Fruit fly (Drosophila melanogaster) whole organism, embryonic: ENCODE data around the gene CG43796.

Experiments
- Abd-B ChIP-seq: fragments of 200-800 bp; sonication (Bioruptor generic); optimal IDR thresholded peaks from 2 replicates; lab custom pipeline; 2018; ENCODE audit warnings: missing biosample characterization, mild to moderate bottlenecking, missing genetic modification characterization, moderate library complexity
- Ada2b ChIP-seq: fragments of 200-800 bp; sonication (Bioruptor generic); IDR thresholded peaks from 2 replicates; pipeline ENCODE4 v1.3.6; 2022; ENCODE audit warnings: missing biosample characterization, missing genetic modification characterization
- Antp ChIP-seq: fragments of 200-800 bp; sonication (Bioruptor generic); optimal IDR thresholded peaks from 3 replicates; lab custom pipeline; 2016; ENCODE audit warnings: missing biosample characterization, missing genetic modification characterization
- Awh ChIP-seq: fragments of 200-800 bp; sonication (Bioruptor generic); IDR thresholded peaks from 2 replicates; pipeline ENCODE4, ENCODE4 v1.3.6; 2022; ENCODE audit warnings: missing biosample characterization, missing genetic modification characterization
- CG11695 ChIP-seq: fragments of 200-800 bp; sonication (Bioruptor generic); IDR thresholded peaks from 3 replicates; pipeline ENCODE4 v1.3.6; 2022; ENCODE audit warnings: missing biosample characterization, missing genetic modification characterization
- CG12155 ChIP-seq: fragments of 200-800 bp; sonication (Bioruptor generic); optimal IDR thresholded peaks from 3 replicates; lab custom pipeline; 2016; ENCODE audit warnings: missing biosample characterization, missing genetic modification characterization
- CG12219 ChIP-seq: fragments of 200-800 bp; sonication (Bioruptor generic); optimal IDR thresholded peaks from 3 replicates; lab custom pipeline; 2018; ENCODE audit warnings: missing biosample characterization, mild to moderate bottlenecking, missing genetic modification characterization
- CG13894 ChIP-seq: fragments of 200-800 bp; sonication (Bioruptor generic); optimal IDR thresholded peaks from 3 replicates; lab custom pipeline; 2018; ENCODE audit warnings: missing biosample characterization, mild to moderate bottlenecking, missing genetic modification characterization, moderate library complexity
- CG14014 ChIP-seq: fragments of 200-800 bp; sonication (Bioruptor generic); IDR thresholded peaks from 2 replicates; pipeline ENCODE4 v1.3.6; 2022; ENCODE audit warnings: missing biosample characterization, missing genetic modification characterization
- CG15601 ChIP-seq: fragments of 200-800 bp; sonication (Bioruptor generic); optimal IDR thresholded peaks from 3 replicates; lab custom pipeline; 2019; ENCODE audit warnings: missing biosample characterization, mild to moderate bottlenecking, missing genetic modification characterization, moderate library complexity
- CG16813 ChIP-seq: fragments of 200-800 bp; sonication (Bioruptor generic); IDR thresholded peaks from 3 replicates; pipeline ENCODE4 v1.3.6; 2022; ENCODE audit warnings: missing biosample characterization, missing genetic modification characterization; ENCODE audit not compliant: partially characterized antibody
- CG1832 ChIP-seq: fragments of 200-800 bp; sonication (Bioruptor generic); optimal IDR thresholded peaks from 2 replicates; lab custom pipeline; 2017; ENCODE audit warnings: missing biosample characterization, mild to moderate bottlenecking, missing genetic modification characterization, inconsistent platforms
- CG18764 ChIP-seq: fragments of 200-800 bp; sonication (Bioruptor generic); optimal IDR thresholded peaks from 3 replicates; lab custom pipeline; 2016; ENCODE audit warnings: missing biosample characterization, missing genetic modification characterization
- CG2199 ChIP-seq: fragments of 200-800 bp; sonication (Bioruptor generic); IDR thresholded peaks from 3 replicates; pipeline ENCODE4 v1.3.6; 2022; ENCODE audit warnings: missing biosample characterization, missing genetic modification characterization
- CG3065 ChIP-seq: fragments of 200-800 bp; sonication (Bioruptor generic); optimal IDR thresholded peaks from 2 replicates; lab custom pipeline; 2016; ENCODE audit warnings: missing biosample characterization, missing genetic modification characterization
- CG32767 ChIP-seq: fragments of 200-800 bp; sonication (Bioruptor generic); IDR thresholded peaks from 2 replicates; pipeline ENCODE4 v1.3.6; 2022; ENCODE audit warnings: missing biosample characterization, missing genetic modification characterization
- CG33213 ChIP-seq: fragments of 200-800 bp; sonication (Bioruptor generic); optimal IDR thresholded peaks from 3 replicates; lab custom pipeline; 2016; ENCODE audit warnings: missing biosample characterization, missing genetic modification characterization
- CG4360 ChIP-seq: fragments of 200-800 bp; sonication (Bioruptor generic); IDR thresholded peaks from 2 replicates; pipeline ENCODE4 v1.3.6; 2022; ENCODE audit warnings: missing biosample characterization, missing genetic modification characterization
- CG7357 ChIP-seq: fragments of 200-800 bp; sonication (Bioruptor generic); IDR thresholded peaks from 3 replicates; pipeline ENCODE4 v1.3.6; 2022; ENCODE audit warnings: missing biosample characterization, missing genetic modification characterization
- CG7372 ChIP-seq: fragments of 200-800 bp; sonication (Bioruptor generic); IDR thresholded peaks from 2 replicates; pipeline ENCODE4 v1.3.6; 2022; ENCODE audit warnings: missing biosample characterization, missing genetic modification characterization
- CG7745 ChIP-seq: fragments of 200-800 bp; sonication (Bioruptor generic); optimal IDR thresholded peaks from 2 replicates; lab custom pipeline; 2018; ENCODE audit warnings: missing biosample characterization, mild to moderate bottlenecking, missing genetic modification characterization, moderate library complexity
- CG8359 ChIP-seq: fragments of 200-800 bp; sonication (Bioruptor generic); optimal IDR thresholded peaks from 2 replicates; lab custom pipeline; 2017; ENCODE audit warnings: missing biosample characterization, mild to moderate bottlenecking, missing genetic modification characterization, borderline replicate concordance
- Doc2 ChIP-seq: fragments of 200-800 bp; sonication (Bioruptor generic); IDR thresholded peaks from 2 replicates; pipeline ENCODE4 v1.3.6; 2022; ENCODE audit warnings: missing biosample characterization, missing genetic modification characterization
- GATAe ChIP-seq: fragments of 200-800 bp; sonication (Bioruptor generic); conservative IDR thresholded peaks from 2 replicates; pipeline ENCODE4 v1.3.6; 2022; ENCODE audit warnings: missing biosample characterization, missing genetic modification characterization
- Kr ChIP-seq: fragments of 200-800 bp; sonication (Bioruptor generic); optimal IDR thresholded peaks from 2 replicates; lab custom pipeline; 2017; ENCODE audit warnings: missing biosample characterization, mild to moderate bottlenecking, missing genetic modification characterization
- MBD-R2 ChIP-seq: fragments of 200-800 bp; sonication (Bioruptor generic); IDR thresholded peaks from 2 replicates; pipeline ENCODE4 v1.3.6; 2022; ENCODE audit warnings: missing biosample characterization, missing genetic modification characterization
- Myb ChIP-seq: fragments of 200-800 bp; sonication (Bioruptor generic); optimal IDR thresholded peaks from 2 replicates; lab custom pipeline; 2016; ENCODE audit warnings: missing biosample characterization, missing genetic modification characterization
- Nf-YC ChIP-seq: fragments of 200-800 bp; optimal IDR thresholded peaks from 3 replicates; lab custom pipeline; 2019; ENCODE audit warnings: missing biosample characterization, mild to moderate bottlenecking, missing genetic modification characterization, moderate library complexity
- TFAM ChIP-seq: fragments of 200-800 bp; sonication (Bioruptor generic); optimal IDR thresholded peaks from 2 replicates; lab custom pipeline; 2017; ENCODE audit warnings: missing biosample characterization, missing genetic modification characterization, inconsistent platforms
- bowl ChIP-seq: fragments of 200-800 bp; sonication (Bioruptor generic); IDR thresholded peaks from 2 replicates; pipeline ENCODE4 v1.3.6; 2022; ENCODE audit warnings: missing biosample characterization, missing genetic modification characterization
- cad ChIP-seq: fragments of >200 bp; optimal IDR thresholded peaks from 2 replicates; lab custom pipeline; 2017; ENCODE audit warnings: missing biosample characterization, missing genetic modification characterization
- chn ChIP-seq: fragments of 200-800 bp; sonication (Bioruptor generic); optimal IDR thresholded peaks from 2 replicates; lab custom pipeline; 2016; ENCODE audit warnings: missing biosample characterization, missing genetic modification characterization
- crc ChIP-seq: fragments of 200-800 bp; sonication (Bioruptor generic); optimal IDR thresholded peaks from 2 replicates; lab custom pipeline; 2016; ENCODE audit warnings: missing biosample characterization, missing genetic modification characterization
- croc ChIP-seq: fragments of 200-800 bp; sonication (Bioruptor generic); conservative IDR thresholded peaks from 3 replicates; pipeline ENCODE4 v1.3.6; 2022; ENCODE audit warnings: missing biosample characterization, missing genetic modification characterization
- fd64A ChIP-seq: fragments of 200-800 bp; sonication (Bioruptor generic); optimal IDR thresholded peaks from 3 replicates; lab custom pipeline; 2018; ENCODE audit warnings: missing biosample characterization, mild to moderate bottlenecking, missing genetic modification characterization
- fru ChIP-seq: fragments of >200 bp; optimal IDR thresholded peaks from 2 replicates; lab custom pipeline; 2017
- gsb-n ChIP-seq: fragments of 200-800 bp; sonication (Bioruptor generic); optimal IDR thresholded peaks from 3 replicates; lab custom pipeline; 2018; ENCODE audit warnings: missing biosample characterization, mild to moderate bottlenecking, missing genetic modification characterization
- gt ChIP-seq: fragments of 200-800 bp; sonication (Bioruptor generic); IDR thresholded peaks from 2 replicates; pipeline ENCODE4 v1.3.6; 2022; ENCODE audit warnings: missing biosample characterization, missing genetic modification characterization
- ind ChIP-seq: fragments of 200-800 bp; sonication (Bioruptor generic); optimal IDR thresholded peaks from 3 replicates; lab custom pipeline; 2016; ENCODE audit warnings: missing biosample characterization, missing genetic modification characterization
- jumu ChIP-seq: fragments of 200-800 bp; sonication (Bioruptor generic); optimal IDR thresholded peaks from 3 replicates; lab custom pipeline; 2016; ENCODE audit warnings: missing biosample characterization, missing genetic modification characterization
- kay ChIP-seq: fragments of 200-800 bp; sonication (Bioruptor generic); optimal IDR thresholded peaks from 2 replicates; lab custom pipeline; 2016; ENCODE audit warnings: missing biosample characterization, missing genetic modification characterization
- nom ChIP-seq: fragments of 200-800 bp; sonication (Bioruptor generic); optimal IDR thresholded peaks from 2 replicates; lab custom pipeline; 2017; ENCODE audit warnings: missing biosample characterization, missing genetic modification characterization, mild to moderate bottlenecking, moderate library complexity, missing genetic modification reagents
- odd ChIP-seq: fragments of 200-800 bp; sonication (Bioruptor generic); optimal IDR thresholded peaks from 2 replicates; lab custom pipeline; 2017; ENCODE audit warnings: missing biosample characterization, mild to moderate bottlenecking, missing genetic modification characterization
- phol ChIP-seq: fragments of 200-800 bp; sonication (Bioruptor generic); optimal IDR thresholded peaks from 3 replicates; lab custom pipeline; 2018; ENCODE audit warnings: missing biosample characterization, mild to moderate bottlenecking, missing genetic modification characterization, moderate library complexity
- scrt ChIP-seq: fragments of 200-800 bp; sonication (Bioruptor generic); optimal IDR thresholded peaks from 2 replicates; lab custom pipeline; 2018; ENCODE audit warnings: missing biosample characterization, mild to moderate bottlenecking, missing genetic modification characterization, moderate library complexity
- seq ChIP-seq: fragments of 200-800 bp; sonication (Bioruptor generic); IDR thresholded peaks from 2 replicates; pipeline ENCODE4 v1.3.6; 2022; ENCODE audit warnings: missing biosample characterization, missing genetic modification characterization
- sim ChIP-seq: fragments of 200-800 bp; sonication (Bioruptor generic); IDR thresholded peaks from 2 replicates; pipeline ENCODE4 v1.3.6; 2022; ENCODE audit warnings: missing biosample characterization, missing genetic modification characterization
- sob ChIP-seq: fragments of 200-800 bp; sonication (Bioruptor generic); IDR thresholded peaks from 2 replicates; pipeline ENCODE4 v1.3.6; 2022; ENCODE audit warnings: missing biosample characterization, missing genetic modification characterization
- sr ChIP-seq: fragments of 200-800 bp; sonication (Bioruptor generic); IDR thresholded peaks from 3 replicates; pipeline ENCODE4 v1.3.6; 2022; ENCODE audit warnings: missing biosample characterization, missing genetic modification characterization
- unpg ChIP-seq: fragments of 200-800 bp; sonication (Bioruptor generic); optimal IDR thresholded peaks from 3 replicates; lab custom pipeline; 2018; ENCODE audit warnings: missing biosample characterization, mild to moderate bottlenecking, missing genetic modification characterization, moderate library complexity
- vfl ChIP-seq: fragments of 200-800 bp; sonication (Bioruptor generic); optimal IDR thresholded peaks from 2 replicates; lab custom pipeline; 2016; ENCODE audit warnings: missing biosample characterization, missing genetic modification characterization

CG43796 gene

DNA sequence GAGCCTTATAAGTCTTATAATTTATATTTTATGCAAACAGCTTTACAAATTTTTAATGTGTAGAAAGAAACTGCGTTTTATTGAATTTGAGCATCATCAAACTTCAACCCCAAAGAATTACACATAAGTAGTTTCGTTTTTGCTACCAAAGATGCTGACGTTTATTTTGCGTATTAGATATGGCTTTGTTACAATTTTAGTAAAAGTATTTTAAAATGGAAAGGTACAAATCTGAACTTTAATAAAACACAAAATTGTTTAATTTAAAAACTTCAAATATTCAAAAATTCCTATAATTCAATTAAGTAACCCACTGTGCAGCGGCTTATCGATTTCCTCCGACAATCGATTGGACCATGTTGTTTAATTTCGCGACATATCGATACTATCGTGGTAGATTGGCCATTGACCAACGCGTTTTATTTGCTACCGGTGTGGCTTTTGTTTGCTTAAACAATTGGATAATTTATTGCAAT, 18.0 kb upstream of the CG43796 start, which contains the start of gene prg (continued):
- TF ChIP-seq CG32767 (GFP tag; lab: Robert Waterston, UW) (peak; percentile 41; the same call in 1 of the 2 replicates), CG14014 (GFP tag; lab: Robert Waterston, UW) (peak; percentile 69), Awh (0 out of 2 replicates have a peak, but pooled peaks have one; percentile 21), fru (lab: Kevin White, UChicago) (no peak), CG33213 (peak; percentile 46), Antp (peak; percentile 56), scrt (GFP tag; lab: Kevin White, UChicago) (no peak), CG1832 (no peak), fd64A (GFP tag; lab: Kevin White, UChicago) (no peak), CG3065 (GFP tag; lab: Kevin White, UChicago) (no peak), phol (tag; lab: Kevin White, UChicago) (peak; percentile 76), Myb (GFP tag; lab: Kevin White, UChicago) (peak; percentile 55), bowl (no peak; the same call in 1 of the 2 replicates), CG18764 (GFP tag; lab: Kevin White, UChicago) (peak; percentile 16), ind (GFP tag; lab: Kevin White, UChicago) (peak; percentile 43), CG16813 (peak; percentile 95), CG2199 (GFP tag; lab: Robert Waterston, UW) (no peak), nom (GFP tag; lab: Kevin White, UChicago) (no peak), CG7745 (tag; lab: Kevin White, UChicago) (no peak), CG12155 (GFP tag; lab: Kevin White, UChicago) (peak; percentile 45), CG11695 (GFP tag; lab: Robert Waterston, UW) (peak; percentile 53; the same call in 2 of the 3 replicates), Ada2b (GFP tag; lab: Robert Waterston, UW) (peak; percentile 67), GATAe (GFP tag; lab: Robert Waterston, UW) (0 out of 2 replicates have a peak, but pooled peaks have one; percentile 16), unpg (GFP tag; lab: Kevin White, UChicago) (peak; percentile 77), odd (GFP tag; lab: Kevin White, UChicago) (peak; percentile 68), CG7357 (no peak), jumu (GFP tag; lab: Kevin White, UChicago) (peak; percentile 71), TFAM (GFP tag; lab: Kevin White, UChicago) (no peak), Nf-YC (tag; lab: Kevin White, UChicago) (peak; percentile 70), MBD-R2 (GFP tag; lab: Robert Waterston, UW) (peak; percentile 90), Kr (GFP tag; lab: Kevin White, UChicago) (no peak), CG7372 (peak; percentile 28; the same call in 1 of the 2 replicates), CG13894 (tag; lab: Kevin White, UChicago) (peak; percentile 53), CG15601 (peak; percentile 22), crc (peak; percentile 36), croc (GFP tag; lab: Robert Waterston, UW) (no peak), sr (GFP tag; lab: Robert Waterston, UW) (no peak), kay (GFP tag; lab: Kevin White, UChicago) (peak; percentile 56), vfl (GFP tag; lab: Kevin White, UChicago) (no peak), sim (GFP tag; lab: Robert Waterston, UW) (no peak), CG12219 (no peak), Abd-B (GFP tag; lab: Kevin White, UChicago) (peak; percentile 52), gt (GFP tag; lab: Robert Waterston, UW) (no peak), CG4360 (GFP tag; lab: Robert Waterston, UW) (no peak), gsb-n (peak; percentile 58), Doc2 (GFP tag; lab: Robert Waterston, UW) (no peak), cad (GFP tag; lab: Kevin White, UChicago) (no peak), sob (peak; percentile 62), chn (GFP tag; lab: Kevin White, UChicago) (peak; percentile 33), CG8359 (GFP tag; lab: Kevin White, UChicago) (no peak), seq (GFP tag; lab: Robert Waterston, UW) (peak; percentile 38; the same call in 1 of the 2 replicates)
